Worm (Caenorhabditis elegans) whole organism, midembryonic: ENCODE results near the gene T24C2.5.
"Not testable (repeated sequence)": the region's sequence is repeated elsewhere in the genome, so short reads cannot be mapped to it uniquely, and the experiment has no call there.

Source experiments
- T22C8.4 ChIP-seq: fragments of 200-800 bp; sonication (Bioruptor generic); IDR thresholded peaks from 2 replicates; pipeline ENCODE4 v1.3.6; 2022; ENCODE audit warnings: missing genetic modification characterization, missing compliant biosample characterization
- cog-1 ChIP-seq: sonication (generic microtip); optimal IDR thresholded peaks from 2 replicates; lab custom pipeline; 2016; ENCODE audit warnings: missing genetic modification characterization, missing compliant biosample characterization
- flt-1 ChIP-seq: fragments of 200-800 bp; sonication (Bioruptor generic); IDR thresholded peaks from 2 replicates; pipeline ENCODE4 v1.3.6; 2022; ENCODE audit warnings: missing genetic modification characterization, missing compliant biosample characterization
- klf-2 ChIP-seq: fragments of 200-800 bp; sonication (Bioruptor generic); conservative IDR thresholded peaks from 2 replicates; pipeline ENCODE4 v1.3.6; 2022; ENCODE audit warnings: missing genetic modification reagents, missing genetic modification characterization, missing compliant biosample characterization
- med-1 ChIP-seq: sonication (generic microtip); optimal IDR thresholded peaks from 2 replicates; lab custom pipeline; 2017; ENCODE audit warnings: missing genetic modification characterization, mild to moderate bottlenecking, missing compliant biosample characterization, antibody characterized with exemption, missing genetic modification reagents; ENCODE audit not compliant: insufficient read depth
- ref-1 ChIP-seq: fragments of 200-800 bp; sonication (Bioruptor generic); conservative IDR thresholded peaks from 2 replicates; pipeline ENCODE4 v1.3.6; 2022; ENCODE audit warnings: missing genetic modification reagents, missing genetic modification characterization, missing compliant biosample characterization
- tab-1 ChIP-seq: fragments of 200-800 bp; sonication (Bioruptor generic); IDR thresholded peaks from 2 replicates; pipeline ENCODE4 v1.3.6; 2022; ENCODE audit warnings: missing genetic modification characterization, missing compliant biosample characterization
- ztf-23 ChIP-seq: fragments of 200-800 bp; sonication (Bioruptor generic); IDR thresholded peaks from 2 replicates; pipeline ENCODE4 v1.3.6; 2022; ENCODE audit warnings: missing genetic modification reagents, missing genetic modification characterization, missing compliant biosample characterization
- ztf-29 ChIP-seq: fragments of 200-800 bp; sonication (Bioruptor generic); IDR thresholded peaks from 2 replicates; pipeline ENCODE4 v1.3.6; 2022; ENCODE audit warnings: missing genetic modification reagents, missing genetic modification characterization, missing compliant biosample characterization

T24C2.5 gene

ce11 chrX:14523275-14523674, 10.9 kb upstream of the T24C2.5 start, which contains the start of gene nspc-16:
nspc-16 (plus strand) TSS chrX:14523575.
- TF ChIP-seq ztf-23 (GFP tag; lab: Robert Waterston, UW): no peak

ce11 chrX:14525081-14525324, 9.2 kb upstream of the T24C2.5 start, which contains the start of gene nspc-17:
nspc-17 (minus strand) TSS chrX:14525181.
- TF ChIP-seq med-1 (GFP tag; lab: Kevin White, UChicago); flt-1 (GFP tag; lab: Robert Waterston, UW); tab-1 (GFP tag; lab: Robert Waterston, UW): not testable (repeated sequence)

ce11 chrX:14525325-14526305, 8.6 kb upstream of the T24C2.5 start:
- TF ChIP-seq cog-1 (tag; lab: Kevin White, UChicago): peak; percentile 99
- no peak for TF ChIP-seq ref-1 (GFP tag; lab: Robert Waterston, UW)
- peak; percentile 55; the same call in 1 of the 2 replicates for TF ChIP-seq klf-2
- peak; percentile 99 for TF ChIP-seq T22C8.4 (GFP tag; lab: Robert Waterston, UW)
- peak; percentile 75 for TF ChIP-seq ztf-29
- no peak; the same call in 1 of the 2 replicates for TF ChIP-seq tab-1 (GFP tag; lab: Robert Waterston, UW)
- TF ChIP-seq med-1 (GFP tag; lab: Kevin White, UChicago): peak; percentile 46
- TF ChIP-seq flt-1 (GFP tag; lab: Robert Waterston, UW): peak; percentile 89
- TF ChIP-seq ztf-23 (GFP tag; lab: Robert Waterston, UW): peak; percentile 89

- TF ChIP-seq ztf-23 (GFP tag; lab: Robert Waterston, UW): no peak
- TF ChIP-seq ref-1 (GFP tag; lab: Robert Waterston, UW): no peak
- no peak for TF ChIP-seq T22C8.4 (GFP tag; lab: Robert Waterston, UW)
- no peak for TF ChIP-seq klf-2
- TF ChIP-seq cog-1 (tag; lab: Kevin White, UChicago): no peak
- no peak for TF ChIP-seq flt-1 (GFP tag; lab: Robert Waterston, UW)
- no peak for TF ChIP-seq ztf-29
- no peak for TF ChIP-seq tab-1 (GFP tag; lab: Robert Waterston, UW)
- no peak for TF ChIP-seq med-1 (GFP tag; lab: Kevin White, UChicago)
Measured at ce11 chrX:14527559-14527958, 6.7 kb upstream of the T24C2.5 start, which contains the start of gene nspc-18. nspc-18 (minus strand) TSS chrX:14527659.

ce11 chrX:14528399-14528798, 5.8 kb upstream of the T24C2.5 start, which contains the start of gene nspc-19:
nspc-19 (plus strand) TSS chrX:14528699.
- TF ChIP-seq tab-1, ref-1, T22C8.4 (GFP tag; lab: Robert Waterston, UW): not testable (repeated sequence)

- TF ChIP-seq med-1 (GFP tag; lab: Kevin White, UChicago) (no peak), ztf-23 (GFP tag; lab: Robert Waterston, UW) (no peak), T22C8.4 (GFP tag; lab: Robert Waterston, UW) (no peak), tab-1 (GFP tag; lab: Robert Waterston, UW) (no peak), flt-1 (GFP tag; lab: Robert Waterston, UW) (no peak), cog-1 (tag; lab: Kevin White, UChicago) (no peak), ref-1 (GFP tag; lab: Robert Waterston, UW) (no peak), klf-2 (no peak), ztf-29 (no peak)
Measured at ce11 chrX:14530107-14530506, 4.1 kb upstream of the T24C2.5 start, which contains the start of gene nspc-20. nspc-20 (minus strand) TSS chrX:14530207.

ce11 chrX:14534596-14534995, 379 bp downstream of the T24C2.5 start:
- TF ChIP-seq T22C8.4 (GFP tag; lab: Robert Waterston, UW): no peak
- no peak for TF ChIP-seq ref-1 (GFP tag; lab: Robert Waterston, UW)
- TF ChIP-seq cog-1 (tag; lab: Kevin White, UChicago): no peak
- TF ChIP-seq ztf-29: no peak
- no peak for TF ChIP-seq tab-1 (GFP tag; lab: Robert Waterston, UW)
- no peak for TF ChIP-seq flt-1 (GFP tag; lab: Robert Waterston, UW)
- TF ChIP-seq klf-2: no peak
- no peak for TF ChIP-seq ztf-23 (GFP tag; lab: Robert Waterston, UW)
- TF ChIP-seq med-1 (GFP tag; lab: Kevin White, UChicago): no peak

- TF ChIP-seq ztf-29: no peak
- TF ChIP-seq ref-1 (GFP tag; lab: Robert Waterston, UW): no peak
- no peak for TF ChIP-seq T22C8.4 (GFP tag; lab: Robert Waterston, UW)
- no peak for TF ChIP-seq flt-1 (GFP tag; lab: Robert Waterston, UW)
- no peak for TF ChIP-seq ztf-23 (GFP tag; lab: Robert Waterston, UW)
- TF ChIP-seq klf-2: no peak
- TF ChIP-seq med-1 (GFP tag; lab: Kevin White, UChicago): no peak
Measured at ce11 chrX:14535913-14536312, 1.7 kb downstream of the T24C2.5 start.

- no peak for TF ChIP-seq cog-1 (tag; lab: Kevin White, UChicago)
- TF ChIP-seq klf-2: no peak
Measured at ce11 chrX:14537625-14538024, 3.4 kb downstream of the T24C2.5 start.

- TF ChIP-seq T22C8.4 (GFP tag; lab: Robert Waterston, UW): no peak
- TF ChIP-seq ref-1 (GFP tag; lab: Robert Waterston, UW): no peak
- TF ChIP-seq klf-2: no peak
- no peak for TF ChIP-seq ztf-23 (GFP tag; lab: Robert Waterston, UW)
- TF ChIP-seq tab-1 (GFP tag; lab: Robert Waterston, UW): no peak
- TF ChIP-seq med-1 (GFP tag; lab: Kevin White, UChicago): no peak
- TF ChIP-seq ztf-29: no peak
- no peak for TF ChIP-seq flt-1 (GFP tag; lab: Robert Waterston, UW)
- TF ChIP-seq cog-1 (tag; lab: Kevin White, UChicago): no peak
Measured at ce11 chrX:14539468-14539867, 5.3 kb downstream of the T24C2.5 start.
